Worm (Caenorhabditis elegans): ENCODE results near the gene twk-40.

- TF ChIP-seq nhr-237 (tag; optimal IDR thresholded peaks at IDR 0.05), result no peak
- TF ChIP-seq zag-1 (tag; optimal IDR thresholded peaks at IDR 0.05), result no peak
- TF ChIP-seq lsy-2 (tag; optimal IDR thresholded peaks at IDR 0.05), result no peak
- no peak for TF ChIP-seq dmd-4 (tag; optimal IDR thresholded peaks at IDR 0.05)
- TF ChIP-seq unc-55 (GFP tag; optimal IDR thresholded peaks at IDR 0.05), result no peak
- no peak for TF ChIP-seq blmp-1 (tag; optimal IDR thresholded peaks at IDR 0.05; ENCODE audit: insufficient read depth)
- TF ChIP-seq ama-1 (optimal IDR thresholded peaks at IDR 0.05), result no peak
- no peak for TF ChIP-seq nhr-6 (tag; optimal IDR thresholded peaks at IDR 0.05)
- no peak for TF ChIP-seq aly-2 (tag; optimal IDR thresholded peaks at IDR 0.05)
Observed at ce11 chrIII:13495571-13495970, 3.3 kb upstream of the twk-40 start, which contains the start of gene T28A8.2.
